Fruit fly (Drosophila melanogaster) whole organism, prepupa: ENCODE results near the gene CG42494.

Experiments
- CG10631 ChIP-seq: fragments of 200-800 bp; sonication (Bioruptor generic); optimal IDR thresholded peaks from 2 replicates; lab custom pipeline; 2016; ENCODE audit warnings: missing biosample characterization, missing genetic modification characterization
- CG10669 ChIP-seq: fragments of 200-800 bp; sonication (Bioruptor generic); optimal IDR thresholded peaks from 3 replicates; lab custom pipeline; 2018; ENCODE audit warnings: missing biosample characterization, mild to moderate bottlenecking, missing genetic modification characterization, moderate library complexity
- CG11902 ChIP-seq: fragments of 200-800 bp; sonication (Bioruptor generic); optimal IDR thresholded peaks from 3 replicates; lab custom pipeline; 2016; ENCODE audit warnings: missing biosample characterization, missing genetic modification characterization
- CG3032 ChIP-seq: fragments of 200-800 bp; optimal IDR thresholded peaks from 2 replicates; lab custom pipeline; 2019; ENCODE audit warnings: missing biosample characterization, mild to moderate bottlenecking, missing genetic modification characterization, moderate library complexity
- CG31627 ChIP-seq: fragments of 200-800 bp; sonication (Bioruptor generic); optimal IDR thresholded peaks from 3 replicates; lab custom pipeline; 2016; ENCODE audit warnings: missing biosample characterization, missing genetic modification characterization
- Ets21C ChIP-seq: fragments of 200-800 bp; sonication (Bioruptor generic); optimal IDR thresholded peaks from 3 replicates; lab custom pipeline; 2016; ENCODE audit warnings: missing biosample characterization, missing genetic modification characterization
- Gug ChIP-seq: fragments of 200-800 bp; sonication (Bioruptor generic); IDR thresholded peaks from 2 replicates; pipeline ENCODE4 v1.3.6; 2022; ENCODE audit warnings: missing biosample characterization, missing genetic modification characterization
- Sox15 ChIP-seq: fragments of 200-800 bp; sonication (Bioruptor generic); optimal IDR thresholded peaks from 3 replicates; lab custom pipeline; 2016; ENCODE audit warnings: missing biosample characterization, missing genetic modification characterization
- dac ChIP-seq: fragments of 200-800 bp; sonication (Bioruptor generic); optimal IDR thresholded peaks from 2 replicates; lab custom pipeline; 2017; ENCODE audit warnings: missing biosample characterization, mild to moderate bottlenecking, missing genetic modification characterization
- dsx ChIP-seq: fragments of 200-800 bp; optimal IDR thresholded peaks from 3 replicates; lab custom pipeline; 2019; ENCODE audit warnings: missing biosample characterization, mild to moderate bottlenecking, missing genetic modification characterization, moderate library complexity; ENCODE audit not compliant: poor library complexity, severe bottlenecking
- eg ChIP-seq: fragments of 200-800 bp; sonication (Bioruptor generic); IDR thresholded peaks from 3 replicates; pipeline ENCODE4 v1.3.6; 2022; ENCODE audit warnings: missing biosample characterization, missing genetic modification characterization
- net ChIP-seq: fragments of 200-800 bp; sonication (Bioruptor generic); optimal IDR thresholded peaks from 3 replicates; lab custom pipeline; 2016; ENCODE audit warnings: missing biosample characterization, missing genetic modification characterization
- spab ChIP-seq: fragments of 200-800 bp; sonication (Bioruptor generic); optimal IDR thresholded peaks from 2 replicates; lab custom pipeline; 2017; ENCODE audit warnings: missing biosample characterization, mild to moderate bottlenecking, missing genetic modification characterization, missing genetic modification reagents
- svp ChIP-seq: fragments of 200-800 bp; sonication (Bioruptor generic); peaks from one replicate; lab custom pipeline; 2016; ENCODE audit warnings: missing biosample characterization, missing genetic modification characterization

dm6 chr3L:3218859-3219258, 34.7 kb downstream of the CG42494 start, which contains the start of the genes hob and nSMase:
- no peak for TF ChIP-seq CG11902 (GFP tag; lab: Kevin White, UChicago)
- TF ChIP-seq CG10631 = no peak
- TF ChIP-seq spab (GFP tag; lab: Kevin White, UChicago) = no peak
- no peak for TF ChIP-seq Ets21C
- TF ChIP-seq dsx = no peak
- no peak for TF ChIP-seq Gug (GFP tag; lab: Robert Waterston, UW)
- peak; percentile 80 for TF ChIP-seq svp (GFP tag; lab: Kevin White, UChicago)
- TF ChIP-seq dac (GFP tag; lab: Kevin White, UChicago) = no peak
- TF ChIP-seq net (GFP tag; lab: Kevin White, UChicago) = no peak
- TF ChIP-seq CG3032 (tag; lab: Kevin White, UChicago) = no peak
- TF ChIP-seq CG10669 (GFP tag; lab: Kevin White, UChicago) = no peak
- no peak for TF ChIP-seq eg (GFP tag; lab: Robert Waterston, UW)
- TF ChIP-seq CG31627 (GFP tag; lab: Kevin White, UChicago) = no peak
- TF ChIP-seq Sox15 (GFP tag; lab: Kevin White, UChicago) = no peak
